Worm (Caenorhabditis elegans): ENCODE data around the gene slcr-46.3.
A peak's percentile ranks its signal among the peaks of the same experiment; 100 is the strongest.

The slcr-46.3 gene

DNA sequence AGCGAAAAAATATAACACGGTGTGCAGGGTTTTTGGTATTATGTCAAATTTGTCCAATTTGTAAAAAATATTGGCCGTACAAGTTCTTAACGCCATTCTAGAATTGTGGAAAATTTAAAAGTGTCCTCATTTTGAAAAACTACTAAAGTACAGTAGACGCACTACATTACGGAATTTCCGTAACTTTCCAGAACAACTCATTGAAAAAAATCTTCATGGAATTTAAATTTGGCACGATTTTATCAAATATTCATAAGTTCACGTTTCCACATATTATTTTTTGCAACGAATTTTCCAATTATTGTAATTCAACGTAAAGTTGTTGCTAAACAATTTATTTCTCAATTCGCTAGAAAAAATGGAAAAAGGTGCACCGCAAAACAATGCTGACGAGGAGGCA, 9.0 kb downstream of the slcr-46.3 start, which contains the start of gene F40F9.3:
Gene F40F9.3 (plus strand): TSS at position 301 of the 400 bp plus-strand sequence.
- TF ChIP-seq ztf-25 (GFP tag; IDR thresholded peaks at IDR 0.05) (no peak), snpc-1.1 (tag; optimal IDR thresholded peaks at IDR 0.05; ENCODE audit: insufficient read depth) (no peak), mel-28 (tag; optimal IDR thresholded peaks at IDR 0.05; ENCODE audit: borderline replicate concordance) (no peak), ceh-27 (GFP tag; optimal IDR thresholded peaks at IDR 0.05) (no peak), sptf-2 (GFP tag; optimal IDR thresholded peaks at IDR 0.05) (no peak)

DNA sequence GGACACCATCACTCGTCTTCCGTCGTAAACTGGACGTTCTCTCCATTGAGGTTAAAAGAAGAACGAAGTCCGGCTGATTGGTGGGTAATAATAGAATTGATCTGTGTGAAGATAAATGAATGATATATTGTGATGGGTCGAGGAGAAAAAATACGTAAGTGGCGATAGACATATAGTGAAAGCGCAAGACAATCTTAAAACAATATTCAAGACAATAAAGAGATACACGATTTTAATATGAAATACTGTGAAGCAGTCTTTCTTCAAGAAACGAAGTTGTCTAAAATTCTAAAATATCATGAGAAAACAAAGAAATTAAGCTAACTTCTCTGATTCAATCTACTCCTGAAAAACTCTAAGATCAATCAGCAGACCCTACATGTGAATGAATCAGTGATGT, 10.4 kb downstream of the slcr-46.3 start, which contains the start of gene F40F9.10:
Gene F40F9.10 (minus strand): TSS at position 101 of the 400 bp plus-strand sequence.
- TF ChIP-seq nfya-1 (tag; optimal IDR thresholded peaks at IDR 0.05; ENCODE audit: borderline replicate concordance, insufficient read depth) (no peak), snpc-4 (GFP tag; optimal IDR thresholded peaks at IDR 0.05) (no peak), snpc-4 (tag; optimal IDR thresholded peaks at IDR 0.05) (no peak), F55B11.4 (tag; optimal IDR thresholded peaks at IDR 0.05; ENCODE audit: borderline replicate concordance, insufficient read depth) (no peak), dpff-1 (tag; optimal IDR thresholded peaks at IDR 0.05) (no peak), egl-44 (GFP tag; IDR thresholded peaks at IDR 0.05) (no peak), lag-1 (GFP tag; IDR thresholded peaks at IDR 0.05) (no peak)

DNA sequence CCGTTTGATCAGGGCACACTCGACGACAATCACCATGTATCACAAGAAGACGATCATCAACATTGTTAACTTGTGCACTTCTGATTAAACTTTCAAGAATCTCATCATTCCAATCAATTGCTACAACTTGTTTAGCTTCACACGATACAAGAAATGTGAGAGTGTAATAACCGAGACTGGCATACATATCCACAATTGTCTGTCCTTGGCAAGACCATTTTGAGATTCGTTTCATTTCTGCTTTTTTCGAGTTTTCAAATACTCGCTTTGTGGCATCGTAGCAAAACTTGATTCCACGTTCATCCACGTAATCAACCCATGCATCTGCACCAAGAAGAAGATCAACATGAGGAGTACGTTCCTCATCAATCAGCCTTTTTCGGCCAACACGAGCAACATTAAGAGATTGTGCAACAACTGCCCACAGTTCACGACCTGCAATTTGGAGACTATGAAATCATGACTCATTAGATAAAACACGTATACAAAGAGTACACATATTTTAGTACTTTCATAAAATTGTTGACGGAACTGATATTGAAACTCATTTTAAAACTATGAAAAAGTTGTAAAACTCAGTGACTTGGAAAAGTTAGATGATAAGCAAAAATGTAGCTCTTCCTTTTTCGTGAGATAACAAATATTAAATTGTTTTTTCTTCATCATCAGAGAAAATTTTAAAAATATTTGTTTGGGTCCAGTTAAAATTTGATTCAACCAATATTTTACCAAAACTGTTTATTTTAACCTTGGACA, 11.3 kb downstream of the slcr-46.3 start:
- TF ChIP-seq ceh-40 (GFP tag; IDR thresholded peaks at IDR 0.05) (no peak), rec-8 (tag; optimal IDR thresholded peaks at IDR 0.05) (no peak), ztf-25 (GFP tag; IDR thresholded peaks at IDR 0.05) (no peak), sptf-2 (GFP tag; optimal IDR thresholded peaks at IDR 0.05) (no peak), hsf-1 (GFP tag; IDR thresholded peaks at IDR 0.05) (no peak), lin-40 (tag; optimal IDR thresholded peaks at IDR 0.05) (no peak), lin-35 (GFP tag; optimal IDR thresholded peaks at IDR 0.05) (no peak), F37B4.10 (GFP tag; IDR thresholded peaks at IDR 0.05) (no peak), ztf-18 (tag; optimal IDR thresholded peaks at IDR 0.05) (no peak), mxl-1 (tag; optimal IDR thresholded peaks at IDR 0.05) (no peak), tbp1 (GFP tag; optimal IDR thresholded peaks at IDR 0.05) (no peak), Y56A3A.18 (GFP tag; IDR thresholded peaks at IDR 0.05) (no peak), lir-1 (GFP tag; conservative IDR thresholded peaks at IDR 0.05) (no peak), madf-8 (GFP tag; conservative IDR thresholded peaks at IDR 0.05) (no peak), B0336.3 (GFP tag; IDR thresholded peaks at IDR 0.05) (no peak), pbrm-1 (GFP tag; IDR thresholded peaks at IDR 0.05) (no peak)

DNA sequence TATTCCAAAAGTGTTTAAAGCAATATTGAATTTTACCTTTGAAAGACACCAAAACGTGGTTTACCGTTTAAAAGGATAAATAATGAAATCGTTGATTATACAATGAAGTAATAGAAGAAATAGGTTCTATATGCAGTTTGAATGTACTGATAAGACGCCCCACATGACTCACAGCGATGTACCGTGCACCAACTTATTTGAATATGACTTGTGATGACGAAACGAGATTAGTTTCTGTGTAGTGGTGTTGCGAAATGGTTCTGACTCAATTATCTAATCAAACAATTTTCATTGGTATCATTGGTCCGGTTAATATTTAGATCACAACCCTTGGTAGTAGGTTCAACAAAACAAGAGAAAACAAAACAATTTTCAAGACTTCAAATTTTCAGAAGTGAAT, 12.7 kb downstream of the slcr-46.3 start:
- TF ChIP-seq D2030.7 (GFP tag; IDR thresholded peaks at IDR 0.05) = no peak
- TF ChIP-seq somi-1 (GFP tag; optimal IDR thresholded peaks at IDR 0.05) = no peak
- TF ChIP-seq cebp-2 (GFP tag; IDR thresholded peaks at IDR 0.05) = no peak
- no peak for TF ChIP-seq bed-1 (GFP tag; IDR thresholded peaks at IDR 0.05)
- peak; percentile 83 for TF ChIP-seq cebp-1 (GFP tag; IDR thresholded peaks at IDR 0.05)
- TF ChIP-seq cebp-1 (tag; optimal IDR thresholded peaks at IDR 0.05) = no peak
- TF ChIP-seq F57C9.4 (tag; optimal IDR thresholded peaks at IDR 0.05) = no peak
- no peak for TF ChIP-seq nfya-1 (tag; optimal IDR thresholded peaks at IDR 0.05; ENCODE audit: borderline replicate concordance, insufficient read depth)
- TF ChIP-seq nhr-80 (tag; optimal IDR thresholded peaks at IDR 0.05) = peak; percentile 45
